Fruit fly (Drosophila melanogaster) whole organism, prepupa: ENCODE measurements around the gene twit.
A peak's percentile ranks its signal among the peaks of the same experiment; 100 is the strongest.

Experiments used
- Blimp-1 ChIP-seq: fragments of 200-800 bp; sonication (Bioruptor generic); optimal IDR thresholded peaks from 3 replicates; lab custom pipeline; 2017; ENCODE audit warnings: missing biosample characterization, missing genetic modification characterization, mild to moderate bottlenecking, moderate library complexity, missing genetic modification reagents
- CG10631 ChIP-seq: fragments of 200-800 bp; sonication (Bioruptor generic); optimal IDR thresholded peaks from 2 replicates; lab custom pipeline; 2016; ENCODE audit warnings: missing biosample characterization, missing genetic modification characterization
- CG10669 ChIP-seq: fragments of 200-800 bp; sonication (Bioruptor generic); optimal IDR thresholded peaks from 3 replicates; lab custom pipeline; 2018; ENCODE audit warnings: missing biosample characterization, mild to moderate bottlenecking, missing genetic modification characterization, moderate library complexity
- CG11294 ChIP-seq: fragments of 200-800 bp; sonication (Bioruptor generic); IDR thresholded peaks from 2 replicates; pipeline ENCODE4 v1.3.6; 2022; ENCODE audit warnings: missing biosample characterization, missing genetic modification characterization
- CG11762 ChIP-seq: fragments of 200-800 bp; sonication (Bioruptor generic); optimal IDR thresholded peaks from 3 replicates; lab custom pipeline; 2016; ENCODE audit warnings: missing biosample characterization, missing genetic modification characterization; ENCODE audit not compliant: insufficient read depth
- CG11902 ChIP-seq: fragments of 200-800 bp; sonication (Bioruptor generic); optimal IDR thresholded peaks from 3 replicates; lab custom pipeline; 2016; ENCODE audit warnings: missing biosample characterization, missing genetic modification characterization
- CG15336 ChIP-seq: fragments of 200-800 bp; sonication (Bioruptor generic); IDR thresholded peaks from 2 replicates; pipeline ENCODE4 v1.3.6; 2022; ENCODE audit warnings: missing biosample characterization, missing genetic modification characterization
- CG1621 ChIP-seq: fragments of 200-800 bp; sonication (Bioruptor generic); optimal IDR thresholded peaks from 3 replicates; lab custom pipeline; 2018; ENCODE audit warnings: missing biosample characterization, mild to moderate bottlenecking, missing genetic modification characterization
- CG16779 ChIP-seq: fragments of 200-800 bp; sonication (Bioruptor generic); optimal IDR thresholded peaks from 3 replicates; lab custom pipeline; 2017; ENCODE audit warnings: missing biosample characterization, mild to moderate bottlenecking, missing genetic modification characterization
- CG3032 ChIP-seq: fragments of 200-800 bp; optimal IDR thresholded peaks from 2 replicates; lab custom pipeline; 2019; ENCODE audit warnings: missing biosample characterization, mild to moderate bottlenecking, missing genetic modification characterization, moderate library complexity
- CG32006 ChIP-seq: fragments of 200-800 bp; sonication (Bioruptor generic); optimal IDR thresholded peaks from 3 replicates; lab custom pipeline; 2017; ENCODE audit warnings: missing biosample characterization, mild to moderate bottlenecking, missing genetic modification characterization
- CG34406 ChIP-seq: fragments of 200-800 bp; sonication (Bioruptor generic); optimal IDR thresholded peaks from 3 replicates; lab custom pipeline; 2016; ENCODE audit warnings: missing biosample characterization, missing genetic modification characterization
- CG4318 ChIP-seq: fragments of 200-800 bp; sonication (Bioruptor generic); optimal IDR thresholded peaks from 3 replicates; lab custom pipeline; 2017; ENCODE audit warnings: missing biosample characterization, mild to moderate bottlenecking, missing genetic modification characterization
- CG6163 ChIP-seq: fragments of 200-800 bp; sonication (Bioruptor generic); IDR thresholded peaks from 3 replicates; pipeline ENCODE4 v1.3.6; 2022; ENCODE audit warnings: missing biosample characterization, missing genetic modification characterization
- CG6276 ChIP-seq: fragments of 200-800 bp; sonication (Bioruptor generic); optimal IDR thresholded peaks from 2 replicates; lab custom pipeline; 2017; ENCODE audit warnings: missing biosample characterization, mild to moderate bottlenecking, missing genetic modification characterization
- CG6808 ChIP-seq: fragments of 200-800 bp; sonication (Bioruptor generic); optimal IDR thresholded peaks from 3 replicates; lab custom pipeline; 2017; ENCODE audit warnings: missing biosample characterization, missing genetic modification characterization, mild to moderate bottlenecking, moderate library complexity, missing genetic modification reagents
- CG6854 ChIP-seq: fragments of 200-800 bp; sonication (Bioruptor generic); optimal IDR thresholded peaks from 2 replicates; lab custom pipeline; 2017; ENCODE audit warnings: missing biosample characterization, mild to moderate bottlenecking, missing genetic modification characterization
- CG7368 ChIP-seq: fragments of 200-800 bp; sonication (Bioruptor generic); optimal IDR thresholded peaks from 3 replicates; lab custom pipeline; 2016; ENCODE audit warnings: missing biosample characterization, missing genetic modification characterization
- CG8119 ChIP-seq: fragments of 200-800 bp; sonication (Bioruptor generic); IDR thresholded peaks from 3 replicates; pipeline ENCODE4 v1.3.6; 2022; ENCODE audit warnings: missing biosample characterization, missing genetic modification characterization
- Eip78C ChIP-seq: fragments of 200-800 bp; sonication (Bioruptor generic); peaks from one replicate; lab custom pipeline; 2016; ENCODE audit warnings: missing biosample characterization, missing genetic modification characterization
- Ets21C ChIP-seq: fragments of 200-800 bp; sonication (Bioruptor generic); optimal IDR thresholded peaks from 3 replicates; lab custom pipeline; 2016; ENCODE audit warnings: missing biosample characterization, missing genetic modification characterization
- Hr39 ChIP-seq: fragments of 200-800 bp; sonication (Bioruptor generic); optimal IDR thresholded peaks from 2 replicates; lab custom pipeline; 2016; ENCODE audit warnings: missing biosample characterization, missing genetic modification characterization
- Hr4 ChIP-seq: fragments of 200-800 bp; sonication (Bioruptor generic); optimal IDR thresholded peaks from 3 replicates; lab custom pipeline; 2016; ENCODE audit warnings: missing biosample characterization, missing genetic modification characterization
- Lpt ChIP-seq: fragments of 200-800 bp; sonication (Bioruptor generic); optimal IDR thresholded peaks from 3 replicates; lab custom pipeline; 2016; ENCODE audit warnings: missing biosample characterization, missing genetic modification characterization
- Met ChIP-seq: fragments of 200-800 bp; sonication (Bioruptor generic); optimal IDR thresholded peaks from 3 replicates; lab custom pipeline; 2016; ENCODE audit warnings: missing biosample characterization, missing genetic modification characterization
- OdsH ChIP-seq: fragments of 200-800 bp; sonication (Bioruptor generic); optimal IDR thresholded peaks from 3 replicates; lab custom pipeline; 2016; ENCODE audit warnings: missing biosample characterization, missing genetic modification characterization
- Sox102F ChIP-seq: fragments of 200-800 bp; sonication (Bioruptor generic); optimal IDR thresholded peaks from 2 replicates; lab custom pipeline; 2016; ENCODE audit warnings: missing biosample characterization, mild to moderate bottlenecking, missing genetic modification characterization
- Sox14 ChIP-seq: fragments of 200-800 bp; sonication (Bioruptor generic); optimal IDR thresholded peaks from 3 replicates; lab custom pipeline; 2016; ENCODE audit warnings: missing biosample characterization, missing genetic modification characterization
- Sox15 ChIP-seq: fragments of 200-800 bp; sonication (Bioruptor generic); optimal IDR thresholded peaks from 3 replicates; lab custom pipeline; 2016; ENCODE audit warnings: missing biosample characterization, missing genetic modification characterization
- achi ChIP-seq: fragments of 200-800 bp; sonication (Bioruptor generic); optimal IDR thresholded peaks from 3 replicates; lab custom pipeline; 2016; ENCODE audit warnings: missing biosample characterization, missing genetic modification characterization
- acj6 ChIP-seq: fragments of 200-800 bp; sonication (Bioruptor generic); optimal IDR thresholded peaks from 3 replicates; lab custom pipeline; 2016; ENCODE audit warnings: missing biosample characterization, missing genetic modification characterization
- cyc ChIP-seq: fragments of 200-800 bp; sonication (Bioruptor generic); optimal IDR thresholded peaks from 3 replicates; lab custom pipeline; 2016; ENCODE audit warnings: missing biosample characterization, missing genetic modification characterization
- dac ChIP-seq: fragments of 200-800 bp; sonication (Bioruptor generic); optimal IDR thresholded peaks from 2 replicates; lab custom pipeline; 2017; ENCODE audit warnings: missing biosample characterization, mild to moderate bottlenecking, missing genetic modification characterization
- eg ChIP-seq: fragments of 200-800 bp; sonication (Bioruptor generic); IDR thresholded peaks from 3 replicates; pipeline ENCODE4 v1.3.6; 2022; ENCODE audit warnings: missing biosample characterization, missing genetic modification characterization
- esn ChIP-seq: fragments of 200-800 bp; sonication (Bioruptor generic); optimal IDR thresholded peaks from 2 replicates; lab custom pipeline; 2016; ENCODE audit warnings: missing biosample characterization, mild to moderate bottlenecking, missing genetic modification characterization, moderate library complexity
- fkh ChIP-seq: fragments of 200-800 bp; sonication (Bioruptor generic); optimal IDR thresholded peaks from 3 replicates; lab custom pipeline; 2017; ENCODE audit warnings: missing biosample characterization, mild to moderate bottlenecking, missing genetic modification characterization, moderate library complexity
- net ChIP-seq: fragments of 200-800 bp; sonication (Bioruptor generic); optimal IDR thresholded peaks from 3 replicates; lab custom pipeline; 2016; ENCODE audit warnings: missing biosample characterization, missing genetic modification characterization
- pdm3 ChIP-seq: fragments of 200-800 bp; sonication (Bioruptor generic); optimal IDR thresholded peaks from 3 replicates; lab custom pipeline; 2016; ENCODE audit warnings: missing biosample characterization, missing genetic modification characterization
- salr ChIP-seq, 2 experiments: fragments of 200-800 bp; sonication (Bioruptor generic); optimal IDR thresholded peaks; 3 replicates each; lab custom pipeline; 2016 to 2018; ENCODE audit warnings: missing biosample characterization in 2 of 2, missing genetic modification characterization in 2 of 2, mild to moderate bottlenecking in 1 of 2
- ss ChIP-seq, 2 experiments: fragments of 200-800 bp; sonication (Bioruptor generic); optimal IDR thresholded peaks; 2 replicates in 1 of 2; 3 replicates in 1 of 2; lab custom pipeline; 2017 to 2018; ENCODE audit warnings: mild to moderate bottlenecking in 2 of 2, missing biosample characterization in 2 of 2, missing genetic modification characterization in 2 of 2, moderate library complexity in 1 of 2
- topi ChIP-seq: fragments of 200-800 bp; sonication (Bioruptor generic); optimal IDR thresholded peaks from 3 replicates; lab custom pipeline; 2016; ENCODE audit warnings: missing biosample characterization, missing genetic modification characterization

twit gene

DNA sequence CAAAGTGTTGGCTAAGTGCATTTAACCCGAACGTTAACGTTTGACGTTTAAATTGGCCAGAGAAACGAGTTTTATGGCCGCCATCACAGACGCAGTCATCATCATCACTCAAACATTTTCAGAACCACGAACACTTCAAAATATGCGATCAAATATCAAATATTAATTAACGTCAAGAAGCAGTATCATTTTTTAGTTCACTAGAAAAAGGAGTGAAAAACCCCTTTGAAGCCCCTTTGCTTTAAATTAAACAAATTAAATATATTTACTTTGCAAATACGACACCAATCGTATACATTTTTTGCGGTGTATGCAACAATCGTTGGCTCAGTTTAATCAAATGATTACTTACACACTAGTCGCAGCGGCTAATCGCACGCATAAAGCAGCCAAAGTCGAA is 8.0 kb upstream of the twit start:
- no peak for TF ChIP-seq CG10669 (GFP tag; lab: Kevin White, UChicago)
- no peak for TF ChIP-seq Sox14 (GFP tag; lab: Kevin White, UChicago)
- no peak for TF ChIP-seq CG6163 (GFP tag; lab: Robert Waterston, UW)
- no peak for TF ChIP-seq CG10631 (GFP tag; lab: Kevin White, UChicago)
- TF ChIP-seq CG4318, result peak; percentile 28
- TF ChIP-seq pdm3 (GFP tag; lab: Kevin White, UChicago), result peak; percentile 25
- peak; percentile 72 for TF ChIP-seq CG32006 (GFP tag; lab: Kevin White, UChicago)
- TF ChIP-seq Hr4 (GFP tag; lab: Kevin White, UChicago), result peak; percentile 69
- peak; percentile 4 for TF ChIP-seq net
- no peak for TF ChIP-seq CG7368 (GFP tag; lab: Kevin White, UChicago)
- peak; percentile 15 for TF ChIP-seq achi (GFP tag; lab: Kevin White, UChicago)
- no peak for TF ChIP-seq CG1621 (tag; lab: Kevin White, UChicago)
- TF ChIP-seq dac (GFP tag; lab: Kevin White, UChicago), result no peak
- no peak for TF ChIP-seq Sox102F (GFP tag; lab: Kevin White, UChicago)
- TF ChIP-seq Eip78C, result peak; percentile 64
- TF ChIP-seq CG15336, result peak; percentile 59
- no peak for TF ChIP-seq Ets21C (GFP tag; lab: Kevin White, UChicago)
- no peak for TF ChIP-seq Blimp-1
- peak; percentile 11 for TF ChIP-seq Lpt (GFP tag; lab: Kevin White, UChicago)
- no peak for TF ChIP-seq ss (GFP tag; optimal IDR thresholded peaks at IDR 0.05; lab: Kevin White, UChicago)
- no peak for TF ChIP-seq CG3032 (tag; lab: Kevin White, UChicago)
- no peak for TF ChIP-seq CG11762
- no peak for TF ChIP-seq Met
- TF ChIP-seq OdsH (GFP tag; lab: Kevin White, UChicago), result peak; percentile 25
- TF ChIP-seq CG6276 (GFP tag; lab: Kevin White, UChicago), result peak; percentile 51
- TF ChIP-seq eg (GFP tag; lab: Robert Waterston, UW), result peak; percentile 64
- peak in 1 of 2 experiments; percentile 57 for TF ChIP-seq salr (GFP tag; optimal IDR thresholded peaks at IDR 0.05; lab: Kevin White, UChicago)
- TF ChIP-seq CG8119 (GFP tag; lab: Robert Waterston, UW), result peak; percentile 51; the same call in 2 of the 3 replicates
- TF ChIP-seq Sox15 (GFP tag; lab: Kevin White, UChicago), result no peak

dm6 chr2L:20849000-20849399 is 3.4 kb upstream of the twit start, which contains the start of gene CG14402:
TSS of gene CG14402 (plus strand) at chr2L:20849300.
- TF ChIP-seq topi (GFP tag; lab: Kevin White, UChicago), result no peak
- no peak for TF ChIP-seq cyc (GFP tag; lab: Kevin White, UChicago)
- TF ChIP-seq CG11902 (GFP tag; lab: Kevin White, UChicago), result no peak
- TF ChIP-seq CG16779 (tag; lab: Kevin White, UChicago), result no peak
- TF ChIP-seq OdsH (GFP tag; lab: Kevin White, UChicago), result no peak
- no peak for TF ChIP-seq CG11294 (GFP tag; lab: Robert Waterston, UW)
- no peak for TF ChIP-seq CG34406 (GFP tag; lab: Kevin White, UChicago)
- no peak for TF ChIP-seq CG6854 (GFP tag; lab: Kevin White, UChicago)
- no peak for TF ChIP-seq esn (GFP tag; lab: Kevin White, UChicago)
- TF ChIP-seq acj6 (GFP tag; lab: Kevin White, UChicago), result no peak
- no peak for TF ChIP-seq fkh (GFP tag; lab: Kevin White, UChicago)
- TF ChIP-seq CG32006 (GFP tag; lab: Kevin White, UChicago), result no peak
- no peak for TF ChIP-seq CG7368 (GFP tag; lab: Kevin White, UChicago)
- TF ChIP-seq Sox102F (GFP tag; lab: Kevin White, UChicago), result no peak
- TF ChIP-seq Hr39 (GFP tag; lab: Kevin White, UChicago), result no peak
- TF ChIP-seq CG6808 (GFP tag; lab: Kevin White, UChicago), result no peak
- no peak for TF ChIP-seq Met
- no peak for TF ChIP-seq Ets21C (GFP tag; lab: Kevin White, UChicago)
